Fruit fly (Drosophila melanogaster): Measurements from ENCODE around the gene cv-c.

cv-c gene

dm6 chr3R:14363172-14363571 is 118.3 kb downstream of the cv-c start:
- TF ChIP-seq cyc (GFP tag; optimal IDR thresholded peaks at IDR 0.05) (no peak), ss (GFP tag; optimal IDR thresholded peaks at IDR 0.05) (peak; percentile 35 to 77), Eip78C (GFP tag) (peak; percentile 24), Smox (GFP tag; optimal IDR thresholded peaks at IDR 0.05) (no peak), Eip75B (GFP tag; optimal IDR thresholded peaks at IDR 0.05) (no peak), CG34406 (GFP tag; optimal IDR thresholded peaks at IDR 0.05) (no peak), Hr38 (GFP tag; optimal IDR thresholded peaks at IDR 0.05) (no peak), CG6854 (GFP tag; optimal IDR thresholded peaks at IDR 0.05) (peak; percentile 81), CG7368 (GFP tag; optimal IDR thresholded peaks at IDR 0.05) (peak; percentile 21), Eip93F (GFP tag; optimal IDR thresholded peaks at IDR 0.05) (no peak), achi (GFP tag; optimal IDR thresholded peaks at IDR 0.05) (no peak), Blimp-1 (GFP tag; optimal IDR thresholded peaks at IDR 0.05) (peak; percentile 9), OdsH (GFP tag; optimal IDR thresholded peaks at IDR 0.05) (no peak), CG15336 (GFP tag; IDR thresholded peaks at IDR 0.05) (no peak), CG6808 (GFP tag; optimal IDR thresholded peaks at IDR 0.05) (no peak), fkh (GFP tag; optimal IDR thresholded peaks at IDR 0.05) (no peak), Met (GFP tag; optimal IDR thresholded peaks at IDR 0.05) (peak; percentile 7), CG9139 (GFP tag; optimal IDR thresholded peaks at IDR 0.05) (no peak)

dm6 chr3R:14361741-14362232 is 119.7 kb downstream of the cv-c start, which contains the start of gene Dnaaf5:
Dnaaf5 (minus strand) TSS chr3R:14361786.
- TF ChIP-seq Smox (GFP tag; optimal IDR thresholded peaks at IDR 0.05) (no peak), Sox14 (GFP tag; optimal IDR thresholded peaks at IDR 0.05) (peak; percentile 65), achi (GFP tag; optimal IDR thresholded peaks at IDR 0.05) (no peak), CG9139 (GFP tag; optimal IDR thresholded peaks at IDR 0.05) (no peak), CG7368 (GFP tag; optimal IDR thresholded peaks at IDR 0.05) (no peak), net (GFP tag; optimal IDR thresholded peaks at IDR 0.05) (no peak), CG10669 (GFP tag; optimal IDR thresholded peaks at IDR 0.05) (no peak), Ets96B (tag; optimal IDR thresholded peaks at IDR 0.05) (no peak), svp (GFP tag) (peak; percentile 66), Eip78C (GFP tag) (peak; percentile 44), CG8319 (GFP tag; optimal IDR thresholded peaks at IDR 0.05) (no peak), OdsH (GFP tag; optimal IDR thresholded peaks at IDR 0.05) (peak; percentile 14), salr (GFP tag; optimal IDR thresholded peaks at IDR 0.05) (no peak), cyc (GFP tag; optimal IDR thresholded peaks at IDR 0.05) (peak; percentile 24), lz (GFP tag; optimal IDR thresholded peaks at IDR 0.05) (no peak), Gug (GFP tag; IDR thresholded peaks at IDR 0.05) (no peak), dsx (GFP tag; optimal IDR thresholded peaks at IDR 0.05; ENCODE audit: poor library complexity, severe bottlenecking) (no peak), Blimp-1 (GFP tag; optimal IDR thresholded peaks at IDR 0.05) (no peak), Hr4 (GFP tag; optimal IDR thresholded peaks at IDR 0.05) (no peak), CG11902 (GFP tag; optimal IDR thresholded peaks at IDR 0.05) (no peak), CG4318 (GFP tag; optimal IDR thresholded peaks at IDR 0.05) (no peak), pdm3 (GFP tag; optimal IDR thresholded peaks at IDR 0.05) (no peak), Met (GFP tag; optimal IDR thresholded peaks at IDR 0.05) (peak; percentile 37), CG6854 (GFP tag; optimal IDR thresholded peaks at IDR 0.05) (peak; percentile 14), CG16779 (tag; optimal IDR thresholded peaks at IDR 0.05) (no peak), CG31627 (GFP tag; optimal IDR thresholded peaks at IDR 0.05) (peak; percentile 24), ss (GFP tag; optimal IDR thresholded peaks at IDR 0.05) (no peak), Eip93F (GFP tag; optimal IDR thresholded peaks at IDR 0.05) (no peak), CG11762 (GFP tag; optimal IDR thresholded peaks at IDR 0.05; ENCODE audit: insufficient read depth) (no peak), spab (GFP tag; optimal IDR thresholded peaks at IDR 0.05) (no peak), Sox102F (GFP tag; optimal IDR thresholded peaks at IDR 0.05) (peak; percentile 52), CG8119 (GFP tag; IDR thresholded peaks at IDR 0.05) (no peak), CG11294 (GFP tag; IDR thresholded peaks at IDR 0.05) (no peak), CG15336 (GFP tag; IDR thresholded peaks at IDR 0.05) (0 out of 2 replicates have a peak, but pooled peaks have one; percentile 8), esn (GFP tag; optimal IDR thresholded peaks at IDR 0.05) (peak; percentile 63), CG3919 (GFP tag; optimal IDR thresholded peaks at IDR 0.05) (peak; percentile 56), fkh (GFP tag; optimal IDR thresholded peaks at IDR 0.05) (peak; percentile 83), CG34406 (GFP tag; optimal IDR thresholded peaks at IDR 0.05) (no peak), Hr38 (GFP tag; optimal IDR thresholded peaks at IDR 0.05) (no peak), Ets21C (GFP tag; optimal IDR thresholded peaks at IDR 0.05) (no peak), CG6163 (GFP tag; IDR thresholded peaks at IDR 0.05) (peak; percentile 58; the same call in 2 of the 3 replicates), CG6792 (GFP tag; optimal IDR thresholded peaks at IDR 0.05) (peak; percentile 19), topi (GFP tag; optimal IDR thresholded peaks at IDR 0.05) (peak; percentile 57), CG1621 (tag; optimal IDR thresholded peaks at IDR 0.05) (no peak), CG3032 (tag; optimal IDR thresholded peaks at IDR 0.05) (no peak)

Data from whole organism, prepupa.